Worm (Caenorhabditis elegans): ENCODE results near the gene F38H4.6.

F38H4.6 gene

ce11 chrIV:11885313-11885712 is 37.6 kb upstream of the F38H4.6 start, which contains the start of gene let-653:
Gene let-653 (plus strand): TSS chrIV:11885613.
- TF ChIP-seq blmp-1 (tag; optimal IDR thresholded peaks at IDR 0.05) (peak; percentile 22), snpc-4 (tag; optimal IDR thresholded peaks at IDR 0.05) (no peak)

DNA sequence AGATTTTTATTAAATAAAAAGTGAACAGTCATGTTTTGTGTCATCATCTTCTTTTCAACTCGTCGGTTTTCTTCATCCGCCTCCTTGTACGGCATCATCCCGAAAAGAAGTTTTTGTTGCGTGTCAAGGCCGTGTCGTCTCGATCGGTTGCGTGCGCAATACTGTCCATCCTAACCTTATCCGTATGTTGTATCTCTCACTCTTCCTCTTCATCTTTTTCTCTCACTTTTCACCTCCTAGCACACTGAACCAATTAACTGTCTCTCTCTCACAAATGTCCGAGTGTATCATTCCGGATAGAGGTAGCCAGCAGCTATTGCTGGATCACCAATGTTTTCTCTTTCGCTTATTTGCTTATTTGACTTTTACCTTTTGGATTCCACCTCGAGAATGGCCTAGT is 35.8 kb upstream of the F38H4.6 start:
- TF ChIP-seq nhr-84 (tag; optimal IDR thresholded peaks at IDR 0.05) = no peak
- no peak for TF ChIP-seq efl-1 (optimal IDR thresholded peaks at IDR 0.05)
- TF ChIP-seq efl-1 (GFP tag; optimal IDR thresholded peaks at IDR 0.05 in 1 of 2) = no peak
- no peak for TF ChIP-seq dsc-1 (tag; optimal IDR thresholded peaks at IDR 0.05)
- TF ChIP-seq isw-1 (GFP tag; IDR thresholded peaks at IDR 0.05) = no peak
- no peak for TF ChIP-seq C16A3.4 (tag; optimal IDR thresholded peaks at IDR 0.05)
- no peak for TF ChIP-seq C34B4.2 (tag; optimal IDR thresholded peaks at IDR 0.05)
- TF ChIP-seq nhr-85 (tag) = peak; percentile 66
- TF ChIP-seq skn-1 (tag; optimal IDR thresholded peaks at IDR 0.05) = no peak
- TF ChIP-seq lsy-2 (tag; optimal IDR thresholded peaks at IDR 0.05) = no peak
- TF ChIP-seq nhr-12 (tag; optimal IDR thresholded peaks at IDR 0.05) = no peak
- no peak for TF ChIP-seq ztf-4 (tag; optimal IDR thresholded peaks at IDR 0.05)
- TF ChIP-seq dpl-1 (GFP tag; optimal IDR thresholded peaks at IDR 0.05) = no peak
- no peak for TF ChIP-seq nhr-76 (tag; optimal IDR thresholded peaks at IDR 0.05)
- no peak for TF ChIP-seq unc-30 (tag; optimal IDR thresholded peaks at IDR 0.05)
- peak; percentile 97 for TF ChIP-seq blmp-1 (tag; optimal IDR thresholded peaks at IDR 0.05)
- TF ChIP-seq Y116A8C.19 (tag; optimal IDR thresholded peaks at IDR 0.05; ENCODE audit: borderline replicate concordance) = no peak
- TF ChIP-seq lin-13 (GFP tag; optimal IDR thresholded peaks at IDR 0.05) = no peak
- no peak for TF ChIP-seq fkh-8 (tag; optimal IDR thresholded peaks at IDR 0.05)
- no peak for TF ChIP-seq zip-4 (GFP tag; optimal IDR thresholded peaks at IDR 0.05)
- TF ChIP-seq pax-3 (tag; optimal IDR thresholded peaks at IDR 0.05) = no peak
- TF ChIP-seq swsn-7 (tag; optimal IDR thresholded peaks at IDR 0.05) = no peak
- no peak for TF ChIP-seq zag-1 (tag; optimal IDR thresholded peaks at IDR 0.05)
- no peak for TF ChIP-seq ceh-88 (GFP tag; IDR thresholded peaks at IDR 0.05)
- no peak for TF ChIP-seq unc-62 (GFP tag; optimal IDR thresholded peaks at IDR 0.05)
- TF ChIP-seq jun-1 (tag; optimal IDR thresholded peaks at IDR 0.05) = no peak
- no peak for TF ChIP-seq sox-4 (tag; optimal IDR thresholded peaks at IDR 0.05)
- TF ChIP-seq alr-1 (tag; optimal IDR thresholded peaks at IDR 0.05; ENCODE audit: borderline replicate concordance) = no peak
- peak in 1 of 6 experiments; percentile 6 for TF ChIP-seq elt-3 (tag; optimal IDR thresholded peaks at IDR 0.05)
- no peak for TF ChIP-seq nhr-20 (tag; optimal IDR thresholded peaks at IDR 0.05)
- TF ChIP-seq ceh-90 (tag; optimal IDR thresholded peaks at IDR 0.05) = no peak
- TF ChIP-seq lin-39 (tag; optimal IDR thresholded peaks at IDR 0.05) = no peak
- peak; percentile 3 for TF ChIP-seq mep-1 (tag; optimal IDR thresholded peaks at IDR 0.05)

DNA sequence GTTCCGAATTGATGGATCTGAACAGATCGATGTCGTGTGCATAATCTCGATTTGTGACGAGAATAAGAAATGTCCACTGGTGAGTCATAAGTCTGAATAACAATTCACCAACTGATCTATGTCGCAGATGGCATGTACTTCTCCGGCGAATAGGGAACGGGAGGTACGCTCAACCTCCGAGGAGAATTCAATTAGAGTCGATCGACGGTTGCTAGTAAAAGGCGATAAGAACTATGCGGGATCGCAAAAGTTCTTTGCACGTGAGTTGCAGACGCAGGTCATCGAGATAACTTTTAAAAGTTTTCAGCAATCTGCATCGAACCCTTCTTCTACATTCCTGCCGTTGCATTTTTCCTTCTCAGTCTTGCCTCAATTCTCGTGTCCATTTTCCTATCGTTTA is 34.9 kb upstream of the F38H4.6 start:
- TF ChIP-seq Y116A8C.19 (tag; optimal IDR thresholded peaks at IDR 0.05; ENCODE audit: borderline replicate concordance) (no peak), xbp-1 (tag; optimal IDR thresholded peaks at IDR 0.05) (no peak), unc-30 (tag; optimal IDR thresholded peaks at IDR 0.05) (no peak), nhr-85 (tag) (no peak), elt-3 (tag; optimal IDR thresholded peaks at IDR 0.05) (no peak), lir-3 (tag; optimal IDR thresholded peaks at IDR 0.05; ENCODE audit: poor library complexity) (no peak), grh-1 (GFP tag; IDR thresholded peaks at IDR 0.05) (no peak), ztf-4 (tag; optimal IDR thresholded peaks at IDR 0.05) (no peak), pqm-1 (tag; optimal IDR thresholded peaks at IDR 0.05) (no peak), fkh-8 (tag; optimal IDR thresholded peaks at IDR 0.05) (no peak), fos-1 (tag; optimal IDR thresholded peaks at IDR 0.05) (no peak), efl-1 (optimal IDR thresholded peaks at IDR 0.05) (no peak), efl-1 (GFP tag; optimal IDR thresholded peaks at IDR 0.05 in 1 of 2) (no peak), tbx-2 (tag; optimal IDR thresholded peaks at IDR 0.05) (no peak), nhr-76 (tag; optimal IDR thresholded peaks at IDR 0.05) (no peak), unc-98 (GFP tag; IDR thresholded peaks at IDR 0.05) (no peak)
